Fruit fly (Drosophila melanogaster) whole organism, adult: ENCODE measurements around the gene CG42588.

Experiments used
- CG11617 ChIP-seq: fragments of 200-800 bp; sonication (Bioruptor generic); optimal IDR thresholded peaks from 2 replicates; lab custom pipeline; 2017; ENCODE audit warnings: mild to moderate bottlenecking, missing biosample characterization, missing genetic modification reagents, missing genetic modification characterization
- CG14711 ChIP-seq: fragments of 200-800 bp; sonication (Bioruptor generic); optimal IDR thresholded peaks from 2 replicates; lab custom pipeline; 2018; ENCODE audit warnings: missing biosample characterization, mild to moderate bottlenecking, missing genetic modification characterization, moderate library complexity
- CG33017 ChIP-seq: fragments of 200-800 bp; sonication (Bioruptor generic); optimal IDR thresholded peaks from 2 replicates; lab custom pipeline; 2018; ENCODE audit warnings: missing biosample characterization, mild to moderate bottlenecking, missing genetic modification characterization, moderate library complexity
- CG5204 ChIP-seq: fragments of 200-800 bp; sonication (Bioruptor generic); optimal IDR thresholded peaks from 2 replicates; lab custom pipeline; 2016; ENCODE audit warnings: missing biosample characterization, missing genetic modification characterization
- CG7045 ChIP-seq: fragments of 200-800 bp; sonication (Bioruptor generic); optimal IDR thresholded peaks from 2 replicates; lab custom pipeline; 2017; ENCODE audit warnings: missing biosample characterization, mild to moderate bottlenecking, missing genetic modification characterization
- Crg-1 ChIP-seq: fragments of 200-800 bp; sonication (Bioruptor generic); optimal IDR thresholded peaks from 2 replicates; lab custom pipeline; 2016; ENCODE audit warnings: missing biosample characterization, missing genetic modification characterization
- Hr96 ChIP-seq: fragments of 200-800 bp; sonication (Bioruptor generic); optimal IDR thresholded peaks from 2 replicates; lab custom pipeline; 2016; ENCODE audit warnings: missing biosample characterization, missing genetic modification characterization
- cnc ChIP-seq, 2 experiments: fragments of >200 bp; optimal IDR thresholded peaks; 2 replicates each; lab custom pipeline; 2017
- kay ChIP-seq: fragments of 200-800 bp; sonication (Bioruptor generic); peaks from one replicate; lab custom pipeline; 2016; ENCODE audit warnings: missing biosample characterization, missing genetic modification characterization, borderline replicate concordance
- pad ChIP-seq: fragments of 200-800 bp; sonication (Bioruptor generic); optimal IDR thresholded peaks from 3 replicates; lab custom pipeline; 2017; ENCODE audit warnings: missing biosample characterization, missing genetic modification characterization, mild to moderate bottlenecking, moderate library complexity, missing genetic modification reagents

DNA sequence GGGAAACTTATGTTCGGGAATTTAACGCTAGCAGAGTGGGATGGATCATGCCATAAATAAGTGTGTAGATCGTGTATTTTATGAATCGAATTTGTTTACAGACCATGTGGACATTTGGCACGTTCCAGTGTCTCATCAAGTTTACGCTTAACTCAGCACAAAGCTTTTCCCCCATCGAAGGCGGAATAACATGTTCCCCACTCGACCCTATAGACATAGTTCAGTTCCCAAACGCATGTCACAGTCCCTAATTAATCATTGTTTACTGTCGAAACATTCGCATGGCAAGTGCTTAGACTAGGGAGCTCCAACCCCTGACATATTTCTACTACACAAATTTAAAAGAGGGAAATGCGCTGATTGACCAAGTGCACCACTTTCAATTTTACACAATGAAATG lies 27.4 kb downstream of the CG42588 start:
- TF ChIP-seq Hr96 (GFP tag; lab: Kevin White, UChicago) (no peak), CG7045 (GFP tag; lab: Kevin White, UChicago) (no peak), pad (no peak), CG33017 (tag; lab: Kevin White, UChicago) (no peak), kay (no peak), CG5204 (GFP tag; lab: Kevin White, UChicago) (no peak), cnc (optimal IDR thresholded peaks at IDR 0.05; lab: Kevin White, UChicago) (no peak), Crg-1 (no peak), CG11617 (GFP tag; lab: Kevin White, UChicago) (no peak), CG14711 (tag; lab: Kevin White, UChicago) (no peak)
